Fruit fly (Drosophila melanogaster) whole organism, embryonic: ENCODE results near the gene OtopLc.
A peak's percentile ranks its signal among the peaks of the same experiment; 100 is the strongest.

Source experiments
- CG10431 ChIP-seq: fragments of 200-800 bp; sonication (Bioruptor generic); optimal IDR thresholded peaks from 3 replicates; lab custom pipeline; 2018; ENCODE audit warnings: missing biosample characterization, mild to moderate bottlenecking, missing genetic modification characterization
- CG13624 ChIP-seq: fragments of 200-800 bp; sonication (Bioruptor generic); optimal IDR thresholded peaks from 2 replicates; lab custom pipeline; 2016; ENCODE audit warnings: missing biosample characterization, missing genetic modification characterization
- CG17829 ChIP-seq: fragments of 200-800 bp; optimal IDR thresholded peaks from 2 replicates; lab custom pipeline; 2019; ENCODE audit warnings: missing biosample characterization, mild to moderate bottlenecking, missing genetic modification characterization, moderate library complexity
- CG18599 ChIP-seq: fragments of 200-800 bp; sonication (Bioruptor generic); optimal IDR thresholded peaks from 3 replicates; lab custom pipeline; 2017; ENCODE audit warnings: missing biosample characterization, missing genetic modification characterization, mild to moderate bottlenecking, moderate library complexity, missing genetic modification reagents
- CG30431 ChIP-seq: fragments of 200-800 bp; sonication (Bioruptor generic); optimal IDR thresholded peaks from 2 replicates; lab custom pipeline; 2017; ENCODE audit warnings: missing biosample characterization, missing genetic modification characterization
- CG32532 ChIP-seq: fragments of 200-800 bp; sonication (Bioruptor generic); IDR thresholded peaks from 2 replicates; pipeline ENCODE4 v1.3.6; 2022; ENCODE audit warnings: missing biosample characterization, missing genetic modification characterization
- CG3847 ChIP-seq: fragments of 200-800 bp; sonication (Bioruptor generic); IDR thresholded peaks from 2 replicates; pipeline ENCODE4 v1.3.6; 2022; ENCODE audit warnings: missing biosample characterization, missing genetic modification characterization
- CG43689 ChIP-seq: fragments of 200-800 bp; sonication (Bioruptor generic); IDR thresholded peaks from 2 replicates; pipeline ENCODE4 v1.3.6; 2022; ENCODE audit warnings: missing biosample characterization, missing genetic modification characterization
- CG6254 ChIP-seq: fragments of 200-800 bp; sonication (Bioruptor generic); optimal IDR thresholded peaks from 3 replicates; lab custom pipeline; 2017; ENCODE audit warnings: mild to moderate bottlenecking, missing biosample characterization, missing genetic modification reagents, missing genetic modification characterization
- CG7271 ChIP-seq: fragments of 200-800 bp; sonication (Bioruptor generic); optimal IDR thresholded peaks from 2 replicates; lab custom pipeline; 2018; ENCODE audit warnings: missing biosample characterization, mild to moderate bottlenecking, missing genetic modification characterization, moderate library complexity
- CG7357 ChIP-seq: fragments of 200-800 bp; sonication (Bioruptor generic); IDR thresholded peaks from 3 replicates; pipeline ENCODE4 v1.3.6; 2022; ENCODE audit warnings: missing biosample characterization, missing genetic modification characterization
- CG7745 ChIP-seq: fragments of 200-800 bp; sonication (Bioruptor generic); optimal IDR thresholded peaks from 2 replicates; lab custom pipeline; 2018; ENCODE audit warnings: missing biosample characterization, mild to moderate bottlenecking, missing genetic modification characterization, moderate library complexity
- CG7786 ChIP-seq: fragments of 200-800 bp; sonication (Bioruptor generic); optimal IDR thresholded peaks from 2 replicates; lab custom pipeline; 2016; ENCODE audit warnings: missing biosample characterization, missing genetic modification characterization
- CG7839 ChIP-seq: fragments of 200-800 bp; sonication (Bioruptor generic); optimal IDR thresholded peaks from 3 replicates; lab custom pipeline; 2018; ENCODE audit warnings: missing biosample characterization, mild to moderate bottlenecking, missing genetic modification characterization, moderate library complexity
- CoRest ChIP-seq: fragments of 200-800 bp; sonication (Bioruptor generic); optimal IDR thresholded peaks from 3 replicates; lab custom pipeline; 2018; ENCODE audit warnings: missing biosample characterization, mild to moderate bottlenecking, missing genetic modification characterization, moderate library complexity
- Deaf1 ChIP-seq: fragments of 200-800 bp; optimal IDR thresholded peaks from 3 replicates; lab custom pipeline; 2019; ENCODE audit warnings: missing biosample characterization, mild to moderate bottlenecking, missing genetic modification characterization, moderate library complexity
- HLH4C ChIP-seq: fragments of 200-800 bp; sonication (Bioruptor generic); IDR thresholded peaks from 3 replicates; pipeline ENCODE4 v1.3.6; 2022; ENCODE audit warnings: missing biosample characterization, missing genetic modification characterization; ENCODE audit not compliant: partially characterized antibody
- NK7.1 ChIP-seq: fragments of 200-800 bp; sonication (Bioruptor generic); optimal IDR thresholded peaks from 3 replicates; lab custom pipeline; 2016; ENCODE audit warnings: missing biosample characterization, missing genetic modification characterization
- Nf-YB ChIP-seq: fragments of 200-800 bp; sonication (Bioruptor generic); optimal IDR thresholded peaks from 3 replicates; lab custom pipeline; 2019; ENCODE audit warnings: missing biosample characterization, mild to moderate bottlenecking, missing genetic modification characterization, moderate library complexity
- NfI ChIP-seq: fragments of 200-800 bp; sonication (Bioruptor generic); optimal IDR thresholded peaks from 3 replicates; lab custom pipeline; 2018; ENCODE audit warnings: missing biosample characterization, mild to moderate bottlenecking, missing genetic modification characterization, moderate library complexity
- Optix ChIP-seq: fragments of 200-800 bp; sonication (Bioruptor generic); IDR thresholded peaks from 3 replicates; pipeline ENCODE4 v1.3.6; 2022; ENCODE audit warnings: missing biosample characterization, missing genetic modification characterization
- Ravus ChIP-seq: fragments of 200-800 bp; sonication (Bioruptor generic); IDR thresholded peaks from 2 replicates; pipeline ENCODE4 v1.3.6; 2022; ENCODE audit warnings: missing biosample characterization, missing genetic modification characterization
- Sry-β ChIP-seq: fragments of 200-800 bp; sonication (Bioruptor generic); optimal IDR thresholded peaks from 2 replicates; lab custom pipeline; 2018; ENCODE audit warnings: missing biosample characterization, mild to moderate bottlenecking, missing genetic modification characterization, moderate library complexity
- Usf ChIP-seq: fragments of 200-800 bp; sonication (Bioruptor generic); optimal IDR thresholded peaks from 2 replicates; lab custom pipeline; 2017; ENCODE audit warnings: missing genotype, missing biosample characterization, missing genetic modification characterization
- abd-A ChIP-seq: fragments of 200-800 bp; sonication (Bioruptor generic); optimal IDR thresholded peaks from 3 replicates; lab custom pipeline; 2019; ENCODE audit warnings: missing biosample characterization, mild to moderate bottlenecking, missing genetic modification characterization, moderate library complexity
- bbx ChIP-seq: fragments of 200-800 bp; sonication (Bioruptor generic); IDR thresholded peaks from 2 replicates; pipeline ENCODE4 v1.3.6; 2022; ENCODE audit warnings: missing biosample characterization, missing genetic modification characterization; ENCODE audit not compliant: partially characterized antibody
- bigmax ChIP-seq: fragments of 200-800 bp; sonication (Bioruptor generic); optimal IDR thresholded peaks from 2 replicates; lab custom pipeline; 2018; ENCODE audit warnings: missing biosample characterization, mild to moderate bottlenecking, missing genetic modification characterization
- disco-r ChIP-seq: fragments of 200-800 bp; sonication (Bioruptor generic); optimal IDR thresholded peaks from 2 replicates; lab custom pipeline; 2016; ENCODE audit warnings: missing biosample characterization, missing genetic modification characterization
- dmrt99B ChIP-seq: fragments of 200-800 bp; sonication (Bioruptor generic); optimal IDR thresholded peaks from 2 replicates; lab custom pipeline; 2018; ENCODE audit warnings: missing biosample characterization, mild to moderate bottlenecking, missing genetic modification characterization, moderate library complexity
- exex ChIP-seq: fragments of 200-800 bp; sonication (Bioruptor generic); optimal IDR thresholded peaks from 4 replicates; lab custom pipeline; 2018; ENCODE audit warnings: missing biosample characterization, mild to moderate bottlenecking, missing genetic modification characterization, moderate library complexity
- fd102C ChIP-seq: fragments of 200-800 bp; sonication (Bioruptor generic); optimal IDR thresholded peaks from 2 replicates; lab custom pipeline; 2018; ENCODE audit warnings: missing biosample characterization, mild to moderate bottlenecking, missing genetic modification characterization, moderate library complexity
- fd3F ChIP-seq: fragments of 200-800 bp; sonication (Bioruptor generic); optimal IDR thresholded peaks from 2 replicates; lab custom pipeline; 2018; ENCODE audit warnings: missing biosample characterization, mild to moderate bottlenecking, missing genetic modification characterization, moderate library complexity
- fd64A ChIP-seq: fragments of 200-800 bp; sonication (Bioruptor generic); optimal IDR thresholded peaks from 3 replicates; lab custom pipeline; 2018; ENCODE audit warnings: missing biosample characterization, mild to moderate bottlenecking, missing genetic modification characterization
- kni ChIP-seq: fragments of 200-800 bp; sonication (Bioruptor generic); optimal IDR thresholded peaks from 3 replicates; lab custom pipeline; 2017; ENCODE audit warnings: mild to moderate bottlenecking, missing biosample characterization, missing genetic modification reagents, missing genetic modification characterization
- lab ChIP-seq: fragments of 200-800 bp; sonication (Bioruptor generic); optimal IDR thresholded peaks from 3 replicates; lab custom pipeline; 2017; ENCODE audit warnings: missing biosample characterization, missing genetic modification characterization, mild to moderate bottlenecking, moderate library complexity, missing genetic modification reagents
- lola ChIP-seq, 3 experiments: fragments of >200 bp in 2 of 3; fragments of 200-800 bp in 1 of 3; sonication (Bioruptor generic) in 1 of 3; optimal IDR thresholded peaks; 2 replicates each; lab custom pipeline; 2017 to 2019; ENCODE audit warnings: missing biosample characterization in 3 of 3, missing genetic modification characterization in 3 of 3, mild to moderate bottlenecking in 1 of 3, moderate library complexity in 1 of 3
- mld ChIP-seq: fragments of 200-800 bp; sonication (Bioruptor generic); IDR thresholded peaks from 3 replicates; pipeline ENCODE4 v1.3.6; 2022; ENCODE audit warnings: missing biosample characterization, missing genetic modification characterization; ENCODE audit not compliant: partially characterized antibody
- nerfin-1 ChIP-seq: fragments of 200-800 bp; sonication (Bioruptor generic); optimal IDR thresholded peaks from 3 replicates; lab custom pipeline; 2019; ENCODE audit warnings: missing biosample characterization, mild to moderate bottlenecking, missing genetic modification characterization, moderate library complexity
- odd ChIP-seq: fragments of 200-800 bp; sonication (Bioruptor generic); optimal IDR thresholded peaks from 2 replicates; lab custom pipeline; 2017; ENCODE audit warnings: missing biosample characterization, mild to moderate bottlenecking, missing genetic modification characterization
- pnt ChIP-seq: fragments of 200-800 bp; sonication (Bioruptor generic); optimal IDR thresholded peaks from 3 replicates; lab custom pipeline; 2016; ENCODE audit warnings: missing biosample characterization, missing genetic modification characterization
- pzg ChIP-seq: fragments of 200-800 bp; sonication (Bioruptor generic); optimal IDR thresholded peaks from 3 replicates; lab custom pipeline; 2018; ENCODE audit warnings: missing biosample characterization, mild to moderate bottlenecking, missing genetic modification characterization, moderate library complexity
- rib ChIP-seq: fragments of 200-800 bp; sonication (Bioruptor generic); IDR thresholded peaks from 2 replicates; pipeline ENCODE4 v1.3.6; 2022; ENCODE audit warnings: missing biosample characterization, missing genetic modification characterization
- row ChIP-seq: fragments of 200-800 bp; sonication (Bioruptor generic); IDR thresholded peaks from 3 replicates; pipeline ENCODE4 v1.3.6; 2022; ENCODE audit warnings: missing biosample characterization, missing genetic modification characterization
- seq ChIP-seq: fragments of 200-800 bp; sonication (Bioruptor generic); IDR thresholded peaks from 2 replicates; pipeline ENCODE4 v1.3.6; 2022; ENCODE audit warnings: missing biosample characterization, missing genetic modification characterization
- sr ChIP-seq: fragments of 200-800 bp; sonication (Bioruptor generic); IDR thresholded peaks from 3 replicates; pipeline ENCODE4 v1.3.6; 2022; ENCODE audit warnings: missing biosample characterization, missing genetic modification characterization
- stc ChIP-seq: fragments of 200-800 bp; sonication (Bioruptor generic); IDR thresholded peaks from 2 replicates; pipeline ENCODE4 v1.3.6; 2022; ENCODE audit warnings: missing biosample characterization, missing genetic modification characterization
- tx ChIP-seq: fragments of 200-800 bp; sonication (Bioruptor generic); optimal IDR thresholded peaks from 2 replicates; lab custom pipeline; 2016; ENCODE audit warnings: missing biosample characterization, missing genetic modification characterization
- unpg ChIP-seq: fragments of 200-800 bp; sonication (Bioruptor generic); optimal IDR thresholded peaks from 3 replicates; lab custom pipeline; 2018; ENCODE audit warnings: missing biosample characterization, mild to moderate bottlenecking, missing genetic modification characterization, moderate library complexity
- vnd ChIP-seq: fragments of 200-800 bp; sonication (Bioruptor generic); IDR thresholded peaks from 3 replicates; pipeline ENCODE4 v1.3.6; 2022; ENCODE audit warnings: missing biosample characterization, missing genetic modification characterization; ENCODE audit not compliant: partially characterized antibody
- zf30C ChIP-seq: fragments of 200-800 bp; sonication (Bioruptor generic); optimal IDR thresholded peaks from 3 replicates; lab custom pipeline; 2018; ENCODE audit warnings: missing biosample characterization, mild to moderate bottlenecking, missing genetic modification characterization

OtopLc gene

DNA sequence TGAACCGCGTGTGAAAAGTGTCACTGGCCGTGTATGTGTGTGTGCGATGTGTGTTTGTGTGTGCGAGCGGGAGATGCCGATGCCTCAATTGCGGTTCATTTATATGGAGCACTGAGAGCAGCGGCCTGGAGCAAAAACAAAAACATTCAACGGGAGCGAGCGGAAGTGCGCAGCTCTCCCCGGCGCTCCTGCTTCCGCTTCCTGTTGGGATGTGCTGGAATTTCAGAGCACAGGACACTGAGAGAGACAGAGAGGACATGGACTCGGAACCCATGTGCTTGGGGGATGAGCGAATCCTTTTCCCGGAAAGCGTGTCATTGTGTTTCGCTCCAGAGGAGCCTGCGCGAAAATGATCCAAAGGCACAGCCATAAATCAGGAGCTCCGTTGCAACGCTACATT, 1.6 kb upstream of the OtopLc start (continued):
- TF ChIP-seq CoRest (tag; lab: Kevin White, UChicago) = no peak
- peak; percentile 67 for TF ChIP-seq abd-A (tag; lab: Kevin White, UChicago)
- TF ChIP-seq vnd (GFP tag; lab: Robert Waterston, UW) = no peak
- peak; percentile 12 for TF ChIP-seq Deaf1 (tag; lab: Kevin White, UChicago)
- TF ChIP-seq Sry-β = no peak
- TF ChIP-seq fd102C (GFP tag; lab: Kevin White, UChicago) = no peak
- peak; percentile 71 for TF ChIP-seq odd (GFP tag; lab: Kevin White, UChicago)
- no peak for TF ChIP-seq HLH4C (GFP tag; lab: Robert Waterston, UW)
- no peak for TF ChIP-seq mld (GFP tag; lab: Robert Waterston, UW)
- TF ChIP-seq CG7357 (GFP tag; lab: Robert Waterston, UW) = no peak
- no peak for TF ChIP-seq bigmax (GFP tag; lab: Kevin White, UChicago)
- no peak for TF ChIP-seq CG30431 (GFP tag; lab: Kevin White, UChicago)
- peak; percentile 83 for TF ChIP-seq lab
- TF ChIP-seq CG7786 (GFP tag; lab: Kevin White, UChicago) = no peak
- no peak for TF ChIP-seq sr
- no peak for TF ChIP-seq rib (GFP tag; lab: Robert Waterston, UW)
- TF ChIP-seq CG13624 (GFP tag; lab: Kevin White, UChicago) = no peak
- TF ChIP-seq pnt (GFP tag; lab: Kevin White, UChicago) = no peak
- TF ChIP-seq disco-r (GFP tag; lab: Kevin White, UChicago) = no peak
- TF ChIP-seq CG7745 (tag; lab: Kevin White, UChicago) = no peak
- no peak for TF ChIP-seq CG3847 (GFP tag; lab: Robert Waterston, UW)
- peak; percentile 93 for TF ChIP-seq nerfin-1 (tag; lab: Kevin White, UChicago)
- no peak for TF ChIP-seq Optix (GFP tag; lab: Robert Waterston, UW)
- no peak for TF ChIP-seq CG7839
- peak; percentile 14 for TF ChIP-seq dmrt99B (tag; lab: Kevin White, UChicago)
- TF ChIP-seq zf30C (GFP tag; lab: Kevin White, UChicago) = peak; percentile 23
- TF ChIP-seq fd64A (GFP tag; lab: Kevin White, UChicago) = peak; percentile 1
- TF ChIP-seq CG6254 (GFP tag; lab: Kevin White, UChicago) = peak; percentile 51
- TF ChIP-seq NK7.1 (GFP tag; lab: Kevin White, UChicago) = no peak
- TF ChIP-seq CG7271 (tag; lab: Kevin White, UChicago) = no peak
- peak; percentile 76 for TF ChIP-seq CG18599 (GFP tag; lab: Kevin White, UChicago)
- TF ChIP-seq Nf-YB (GFP tag; lab: Kevin White, UChicago) = no peak
- TF ChIP-seq kni (GFP tag; lab: Kevin White, UChicago) = peak; percentile 13
- TF ChIP-seq seq = peak; percentile 61; the same call in 1 of the 2 replicates
- TF ChIP-seq CG17829 (tag; lab: Kevin White, UChicago) = no peak
- TF ChIP-seq exex (tag; lab: Kevin White, UChicago) = no peak
- TF ChIP-seq lola (GFP tag; optimal IDR thresholded peaks at IDR 0.05; lab: Kevin White, UChicago) = no peak
- no peak for TF ChIP-seq unpg (GFP tag; lab: Kevin White, UChicago)
- no peak for TF ChIP-seq Usf (GFP tag; lab: Kevin White, UChicago)
- no peak for TF ChIP-seq CG43689 (GFP tag; lab: Robert Waterston, UW)
- TF ChIP-seq bbx (GFP tag; lab: Robert Waterston, UW) = no peak
- TF ChIP-seq CG32532 (GFP tag; lab: Robert Waterston, UW) = peak; percentile 35; the same call in 1 of the 2 replicates
- TF ChIP-seq row (GFP tag; lab: Robert Waterston, UW) = no peak
- no peak for TF ChIP-seq fd3F (GFP tag; lab: Kevin White, UChicago)
- peak; percentile 23 for TF ChIP-seq NfI (GFP tag; lab: Kevin White, UChicago)
- TF ChIP-seq CG10431 (GFP tag; lab: Kevin White, UChicago) = no peak
- peak; percentile 15; the same call in 1 of the 2 replicates for TF ChIP-seq stc (GFP tag; lab: Robert Waterston, UW)
- TF ChIP-seq tx (GFP tag; lab: Kevin White, UChicago) = no peak
- peak; percentile 0 for TF ChIP-seq pzg (GFP tag; lab: Kevin White, UChicago)
- no peak for TF ChIP-seq Ravus (GFP tag; lab: Robert Waterston, UW)
